Fruit fly (Drosophila melanogaster): ENCODE results near the gene CG15172.

The CG15172 gene

DNA sequence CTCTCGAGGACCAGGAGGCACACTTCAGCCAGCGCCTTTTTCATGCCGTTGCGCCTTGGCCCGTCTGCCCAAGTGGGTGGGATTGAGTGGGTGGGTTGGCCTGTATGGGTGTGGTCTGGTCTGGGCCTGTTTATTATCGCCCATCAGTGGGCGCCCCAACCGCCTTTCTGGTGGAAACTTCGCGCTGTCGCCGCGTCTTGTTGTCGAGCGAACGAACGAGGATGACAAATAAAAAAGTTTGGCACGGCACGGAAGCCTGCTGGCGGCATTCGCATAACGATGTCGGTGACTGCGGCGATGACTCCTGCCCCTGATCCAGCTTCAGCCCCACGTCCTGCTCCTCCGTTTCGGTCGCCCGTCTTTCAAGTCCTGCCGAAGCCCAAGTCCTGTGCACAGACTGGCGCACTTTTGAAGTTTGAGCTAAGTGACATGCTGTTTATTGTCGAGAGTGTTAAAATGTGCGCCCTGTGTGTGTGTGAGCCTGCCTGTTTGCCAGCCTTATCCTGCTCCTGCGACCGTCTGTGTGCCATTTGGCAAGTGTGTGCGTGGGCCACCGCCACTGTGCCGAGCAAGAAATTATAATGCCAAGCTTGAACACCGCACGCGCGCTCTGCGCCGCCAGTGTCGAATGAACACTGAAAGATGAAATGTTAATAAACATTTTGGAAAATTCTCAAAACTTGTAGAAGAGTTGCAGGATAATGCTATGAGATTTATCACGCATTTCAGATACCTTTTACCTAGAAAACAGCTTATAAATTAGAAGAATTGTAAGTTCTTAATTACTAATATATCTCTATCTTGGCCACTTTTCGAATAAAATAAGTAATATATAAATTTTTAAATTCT is 8.0 kb upstream of the CG15172 start (continued):
- TF ChIP-seq CG3995 (GFP tag; optimal IDR thresholded peaks at IDR 0.05) (no peak), Dad (GFP tag; optimal IDR thresholded peaks at IDR 0.05) (no peak), PHDP (tag; optimal IDR thresholded peaks at IDR 0.05) (peak; percentile 81), inv (GFP tag; IDR thresholded peaks at IDR 0.05; ENCODE audit: partially characterized antibody) (no peak), p53 (GFP tag; optimal IDR thresholded peaks at IDR 0.05) (no peak), CG13287 (GFP tag; IDR thresholded peaks at IDR 0.05; ENCODE audit: partially characterized antibody) (no peak), repo (GFP tag; optimal IDR thresholded peaks at IDR 0.05) (no peak), CG6683 (GFP tag; optimal IDR thresholded peaks at IDR 0.05) (peak; percentile 74), Vsx1 (GFP tag; optimal IDR thresholded peaks at IDR 0.05) (peak; percentile 50), onecut (GFP tag; IDR thresholded peaks at IDR 0.05) (peak; percentile 52), CG32772 (GFP tag; IDR thresholded peaks at IDR 0.05) (0 out of 2 replicates have a peak, but pooled peaks have one; percentile 29), CG18764 (GFP tag; optimal IDR thresholded peaks at IDR 0.05) (peak; percentile 24), CG17612 (GFP tag; IDR thresholded peaks at IDR 0.05) (no peak), CG2120 (GFP tag; optimal IDR thresholded peaks at IDR 0.05) (peak; percentile 75), CG6689 (GFP tag; IDR thresholded peaks at IDR 0.05) (peak; percentile 53; the same call in 1 of the 2 replicates), Ets97D (GFP tag; optimal IDR thresholded peaks at IDR 0.05) (no peak), crp (GFP tag; optimal IDR thresholded peaks at IDR 0.05) (peak in 1 of 2 experiments; percentile 20), Dek (tag; optimal IDR thresholded peaks at IDR 0.05) (peak; percentile 74), CG6854 (GFP tag; optimal IDR thresholded peaks at IDR 0.05) (peak; percentile 87), Doc2 (GFP tag; IDR thresholded peaks at IDR 0.05) (no peak), CG8359 (GFP tag; optimal IDR thresholded peaks at IDR 0.05; ENCODE audit: borderline replicate concordance) (peak; percentile 27), Hey (tag; optimal IDR thresholded peaks at IDR 0.05) (peak; percentile 75), ab (GFP tag; optimal IDR thresholded peaks at IDR 0.05) (no peak), CG4404 (GFP tag; IDR thresholded peaks at IDR 0.05) (peak; percentile 36; the same call in 1 of the 2 replicates), ttk (GFP tag; IDR thresholded peaks at IDR 0.05) (peak; percentile 60), Bteb2 (GFP tag; optimal IDR thresholded peaks at IDR 0.05) (no peak), CG31441 (GFP tag; IDR thresholded peaks at IDR 0.05) (peak; percentile 84), CG4617 (GFP tag; optimal IDR thresholded peaks at IDR 0.05; ENCODE audit: borderline replicate concordance) (no peak), sima (GFP tag; optimal IDR thresholded peaks at IDR 0.05) (no peak), eyg (GFP tag; optimal IDR thresholded peaks at IDR 0.05) (no peak), Sox100B (GFP tag; optimal IDR thresholded peaks at IDR 0.05) (peak; percentile 82), lilli (GFP tag; optimal IDR thresholded peaks at IDR 0.05) (peak; percentile 61), Six4 (GFP tag; optimal IDR thresholded peaks at IDR 0.05) (no peak), chm (GFP tag; IDR thresholded peaks at IDR 0.05) (no peak), gsb-n (tag; optimal IDR thresholded peaks at IDR 0.05) (peak; percentile 46), CHES-1-like (GFP tag; optimal IDR thresholded peaks at IDR 0.05) (no peak), Mrtf (GFP tag; IDR thresholded peaks at IDR 0.05) (0 out of 3 replicates have a peak, but pooled peaks have one; percentile 30), ssp (GFP tag; IDR thresholded peaks at IDR 0.05) (0 out of 2 replicates have a peak, but pooled peaks have one; percentile 11), pan (optimal IDR thresholded peaks at IDR 0.05) (no peak), pan (GFP tag; optimal IDR thresholded peaks at IDR 0.05 in 1 of 2, IDR thresholded peaks at IDR 0.05 in 1 of 2) (peak in 1 of 2 experiments; percentile 67), Pdp1 (GFP tag; optimal IDR thresholded peaks at IDR 0.05) (peak; percentile 17 to 22), CG31224 (GFP tag; IDR thresholded peaks at IDR 0.05) (peak; percentile 51; the same call in 1 of the 2 replicates), CG17385 (GFP tag; optimal IDR thresholded peaks at IDR 0.05) (peak; percentile 80), MTF-1 (GFP tag; optimal IDR thresholded peaks at IDR 0.05; ENCODE audit: borderline replicate concordance) (no peak), salm (tag; optimal IDR thresholded peaks at IDR 0.05) (peak; percentile 39), pzg (GFP tag; optimal IDR thresholded peaks at IDR 0.05) (no peak), CG7963 (GFP tag; IDR thresholded peaks at IDR 0.05; ENCODE audit: partially characterized antibody) (no peak), Mes4 (GFP tag; optimal IDR thresholded peaks at IDR 0.05) (no peak), CG16779 (GFP tag; IDR thresholded peaks at IDR 0.05) (no peak)
